Worm (Caenorhabditis elegans) whole organism, late embryonic: Measurements from ENCODE around the gene atg-10.

Source experiments
- ama-1 ChIP-seq: fragments of 150-350 bp; optimal IDR thresholded peaks from 2 replicates; lab custom pipeline; 2014
- ceh-24 ChIP-seq: sonication (generic microtip); optimal IDR thresholded peaks from 2 replicates; lab custom pipeline; 2016; ENCODE audit warnings: mild to moderate bottlenecking, missing genetic modification characterization, missing compliant biosample characterization
- fkh-10 ChIP-seq: fragments of 150-350 bp; optimal IDR thresholded peaks from 2 replicates; lab custom pipeline; 2014; ENCODE audit warnings: missing biosample characterization, missing genetic modification reagents, missing genetic modification characterization
- madf-2 ChIP-seq: sonication (generic microtip); optimal IDR thresholded peaks from 2 replicates; lab custom pipeline; 2017; ENCODE audit warnings: missing genetic modification characterization, missing compliant biosample characterization
- nhr-11 ChIP-seq: fragments of 150-350 bp; optimal IDR thresholded peaks from 2 replicates; lab custom pipeline; 2014; ENCODE audit warnings: missing biosample characterization, missing genetic modification characterization
- pqm-1 ChIP-seq: sonication (generic microtip); optimal IDR thresholded peaks from 2 replicates; lab custom pipeline; 2016; ENCODE audit warnings: missing genetic modification characterization, missing compliant biosample characterization
- sox-4 ChIP-seq: sonication (generic microtip); optimal IDR thresholded peaks from 2 replicates; lab custom pipeline; 2017; ENCODE audit warnings: mild to moderate bottlenecking, missing genetic modification characterization, inconsistent platforms, missing compliant biosample characterization
- syd-9 ChIP-seq: sonication (generic microtip); optimal IDR thresholded peaks from 2 replicates; lab custom pipeline; 2016; ENCODE audit warnings: mild to moderate bottlenecking, missing genetic modification characterization, moderate library complexity, missing compliant biosample characterization
- tbx-2 ChIP-seq: sonication (generic microtip); optimal IDR thresholded peaks from 2 replicates; lab custom pipeline; 2016; ENCODE audit warnings: missing genetic modification characterization, missing compliant biosample characterization

DNA sequence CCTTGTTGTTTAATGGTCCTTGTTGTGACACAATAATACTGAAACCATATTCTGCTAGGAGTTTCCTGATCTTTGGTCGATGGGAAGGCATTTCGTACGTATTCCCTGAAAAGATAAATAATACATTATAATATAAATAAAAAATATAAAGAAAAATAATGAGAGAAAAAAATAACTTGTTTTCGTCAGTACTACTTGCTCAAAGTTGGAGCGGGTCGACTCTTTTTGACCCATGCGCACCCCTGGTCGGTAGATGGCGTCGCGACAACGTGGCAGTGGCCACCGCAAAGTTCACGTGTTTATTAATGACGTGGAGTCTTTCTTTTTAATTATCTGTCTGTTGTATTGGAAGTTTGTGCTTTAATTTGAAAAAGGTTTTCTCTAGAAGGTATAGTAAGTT lies 36.8 kb downstream of the atg-10 start, which contains the start of gene C34C6.10:
- TF ChIP-seq syd-9 (tag; lab: Kevin White, UChicago) (no peak), ceh-24 (tag; lab: Kevin White, UChicago) (no peak), ama-1 (lab: Kevin White, UChicago) (no peak), sox-4 (tag; lab: Kevin White, UChicago) (no peak), nhr-11 (tag; lab: Kevin White, UChicago) (no peak), pqm-1 (no peak), madf-2 (tag; lab: Kevin White, UChicago) (no peak), tbx-2 (tag; lab: Kevin White, UChicago) (no peak), fkh-10 (no peak)
